Fruit fly (Drosophila melanogaster): Measurements from ENCODE around the gene CG42464.

CG42464 gene

DNA sequence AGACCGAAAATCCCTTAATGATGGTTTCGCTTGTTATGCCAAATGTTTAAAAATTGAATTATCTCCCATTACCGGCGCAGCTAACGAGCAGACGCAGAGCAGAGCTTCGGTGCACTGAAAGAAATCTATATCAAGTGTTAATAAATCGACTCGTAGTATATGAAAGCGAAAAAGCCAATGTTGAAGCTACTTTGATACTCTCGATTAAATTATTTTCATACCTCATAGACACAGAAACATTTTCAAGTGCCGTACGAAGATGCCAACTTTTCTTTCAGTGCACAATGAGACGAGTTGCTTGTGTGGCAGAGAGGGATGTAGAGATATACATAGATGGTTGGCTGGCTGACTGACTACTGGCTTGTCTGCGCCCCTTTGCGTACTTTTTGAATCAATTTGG, 23.5 kb upstream of the CG42464 start:
- TF ChIP-seq ranshi (GFP tag; IDR thresholded peaks at IDR 0.05) = no peak
- TF ChIP-seq sqz (GFP tag; optimal IDR thresholded peaks at IDR 0.05) = no peak
- no peak for TF ChIP-seq CG6654 (GFP tag; optimal IDR thresholded peaks at IDR 0.05)
- TF ChIP-seq CG13424 (tag; optimal IDR thresholded peaks at IDR 0.05) = no peak
- peak; percentile 28 for TF ChIP-seq oc (tag; optimal IDR thresholded peaks at IDR 0.05)
- TF ChIP-seq Bdp1 (GFP tag; optimal IDR thresholded peaks at IDR 0.05) = no peak
- no peak for TF ChIP-seq Dfd (GFP tag; optimal IDR thresholded peaks at IDR 0.05)
- TF ChIP-seq CG14050 (GFP tag; IDR thresholded peaks at IDR 0.05) = no peak
- 0 out of 3 replicates have a peak, but pooled peaks have one; percentile 9 for TF ChIP-seq otp (GFP tag; IDR thresholded peaks at IDR 0.05)
- no peak for TF ChIP-seq CG11695 (GFP tag; IDR thresholded peaks at IDR 0.05)
- TF ChIP-seq CG9437 (GFP tag; optimal IDR thresholded peaks at IDR 0.05) = no peak
- no peak for TF ChIP-seq CG5180 (GFP tag; optimal IDR thresholded peaks at IDR 0.05)
- no peak for TF ChIP-seq CG12299 (tag; optimal IDR thresholded peaks at IDR 0.05)
- TF ChIP-seq hth (optimal IDR thresholded peaks at IDR 0.05) = no peak
- TF ChIP-seq Hr78 (GFP tag; optimal IDR thresholded peaks at IDR 0.05) = no peak
- no peak for TF ChIP-seq CG17568 (GFP tag; optimal IDR thresholded peaks at IDR 0.05)
- no peak for TF ChIP-seq Asciz (GFP tag; optimal IDR thresholded peaks at IDR 0.05)
- TF ChIP-seq CG7372 (GFP tag; IDR thresholded peaks at IDR 0.05) = 0 out of 2 replicates have a peak, but pooled peaks have one; percentile 34
- TF ChIP-seq zf30C (GFP tag; optimal IDR thresholded peaks at IDR 0.05) = peak; percentile 14
- peak; percentile 4 for TF ChIP-seq CG9817 (tag; optimal IDR thresholded peaks at IDR 0.05)
- peak; percentile 77 for TF ChIP-seq Ets65A (GFP tag)
- peak; percentile 17 for TF ChIP-seq ATbp (GFP tag; optimal IDR thresholded peaks at IDR 0.05)
- TF ChIP-seq dpn (GFP tag; optimal IDR thresholded peaks at IDR 0.05) = no peak
- 0 out of 2 replicates have a peak, but pooled peaks have one; percentile 6 for TF ChIP-seq sim (GFP tag; IDR thresholded peaks at IDR 0.05)
- TF ChIP-seq CG3847 (GFP tag; IDR thresholded peaks at IDR 0.05) = peak; percentile 10; the same call in 1 of the 2 replicates
- TF ChIP-seq BEAF-32 (GFP tag; optimal IDR thresholded peaks at IDR 0.05) = no peak
- no peak for TF ChIP-seq ems (GFP tag; optimal IDR thresholded peaks at IDR 0.05)
- peak; percentile 61 for TF ChIP-seq CG10979 (tag; optimal IDR thresholded peaks at IDR 0.05)
- TF ChIP-seq CG11093 (GFP tag; IDR thresholded peaks at IDR 0.05) = no peak
- no peak for TF ChIP-seq CG18764 (GFP tag; optimal IDR thresholded peaks at IDR 0.05)
- TF ChIP-seq phol (tag; optimal IDR thresholded peaks at IDR 0.05) = peak; percentile 58
- TF ChIP-seq CG3281 (GFP tag; optimal IDR thresholded peaks at IDR 0.05) = no peak
- TF ChIP-seq CG12769 (tag; optimal IDR thresholded peaks at IDR 0.05) = no peak
- peak; percentile 67 for TF ChIP-seq dmrt11E (tag; optimal IDR thresholded peaks at IDR 0.05)
- no peak for TF ChIP-seq CG10654 (GFP tag; optimal IDR thresholded peaks at IDR 0.05)
- no peak for TF ChIP-seq Abd-B (GFP tag; optimal IDR thresholded peaks at IDR 0.05)
- TF ChIP-seq Hr39 (optimal IDR thresholded peaks at IDR 0.05) = no peak
- TF ChIP-seq bbx (GFP tag; IDR thresholded peaks at IDR 0.05; ENCODE audit: partially characterized antibody) = no peak
- 0 out of 2 replicates have a peak, but pooled peaks have one; percentile 19 for TF ChIP-seq vvl (GFP tag; IDR thresholded peaks at IDR 0.05)
- peak; percentile 10 for TF ChIP-seq bcd (GFP tag; optimal IDR thresholded peaks at IDR 0.05)
- TF ChIP-seq nerfin-2 (GFP tag; IDR thresholded peaks at IDR 0.05; ENCODE audit: partially characterized antibody) = no peak
- no peak for TF ChIP-seq gro (GFP tag; optimal IDR thresholded peaks at IDR 0.05)
- TF ChIP-seq CG12104 (GFP tag; optimal IDR thresholded peaks at IDR 0.05) = no peak
- TF ChIP-seq sr (GFP tag; IDR thresholded peaks at IDR 0.05) = no peak
- TF ChIP-seq tin (GFP tag; optimal IDR thresholded peaks at IDR 0.05) = peak; percentile 31
- TF ChIP-seq cg (GFP tag; optimal IDR thresholded peaks at IDR 0.05) = no peak
- no peak for TF ChIP-seq Mad (GFP tag; optimal IDR thresholded peaks at IDR 0.05)
- TF ChIP-seq CG8388 (GFP tag; optimal IDR thresholded peaks at IDR 0.05) = peak; percentile 39
- no peak for TF ChIP-seq CG43689 (GFP tag; IDR thresholded peaks at IDR 0.05)
- TF ChIP-seq CG17385 (GFP tag; optimal IDR thresholded peaks at IDR 0.05) = no peak
- TF ChIP-seq pzg (GFP tag; optimal IDR thresholded peaks at IDR 0.05) = no peak

Data from whole organism, embryonic.